Fruit fly (Drosophila melanogaster) whole organism, adult: Measurements from ENCODE around the gene Tnpo-SR.

ENCODE experiments used
- CG11617 ChIP-seq: fragments of 200-800 bp; sonication (Bioruptor generic); optimal IDR thresholded peaks from 2 replicates; lab custom pipeline; 2017; ENCODE audit warnings: mild to moderate bottlenecking, missing biosample characterization, missing genetic modification reagents, missing genetic modification characterization
- CG12768 ChIP-seq: fragments of 200-800 bp; sonication (Bioruptor generic); optimal IDR thresholded peaks from 2 replicates; lab custom pipeline; 2017; ENCODE audit warnings: missing biosample characterization, missing genetic modification characterization, mild to moderate bottlenecking, moderate library complexity, missing genetic modification reagents
- CG14711 ChIP-seq: fragments of 200-800 bp; sonication (Bioruptor generic); optimal IDR thresholded peaks from 2 replicates; lab custom pipeline; 2018; ENCODE audit warnings: missing biosample characterization, mild to moderate bottlenecking, missing genetic modification characterization, moderate library complexity
- CG1620 ChIP-seq: fragments of 200-800 bp; sonication (Bioruptor generic); optimal IDR thresholded peaks from 2 replicates; lab custom pipeline; 2016; ENCODE audit warnings: missing biosample characterization, missing genetic modification characterization
- CG33017 ChIP-seq: fragments of 200-800 bp; sonication (Bioruptor generic); optimal IDR thresholded peaks from 2 replicates; lab custom pipeline; 2018; ENCODE audit warnings: missing biosample characterization, mild to moderate bottlenecking, missing genetic modification characterization, moderate library complexity
- CG5204 ChIP-seq: fragments of 200-800 bp; sonication (Bioruptor generic); optimal IDR thresholded peaks from 2 replicates; lab custom pipeline; 2016; ENCODE audit warnings: missing biosample characterization, missing genetic modification characterization
- CG7045 ChIP-seq: fragments of 200-800 bp; sonication (Bioruptor generic); optimal IDR thresholded peaks from 2 replicates; lab custom pipeline; 2017; ENCODE audit warnings: missing biosample characterization, mild to moderate bottlenecking, missing genetic modification characterization
- CG7101 ChIP-seq: fragments of 200-800 bp; sonication (Bioruptor generic); optimal IDR thresholded peaks from 2 replicates; lab custom pipeline; 2018; ENCODE audit warnings: missing biosample characterization, mild to moderate bottlenecking, missing genetic modification characterization, moderate library complexity
- Clk ChIP-seq: fragments of 200-800 bp; sonication (Bioruptor generic); optimal IDR thresholded peaks from 2 replicates; lab custom pipeline; 2017; ENCODE audit warnings: missing biosample characterization, missing genetic modification characterization
- Crg-1 ChIP-seq: fragments of 200-800 bp; sonication (Bioruptor generic); optimal IDR thresholded peaks from 2 replicates; lab custom pipeline; 2016; ENCODE audit warnings: missing biosample characterization, missing genetic modification characterization
- Hr96 ChIP-seq: fragments of 200-800 bp; sonication (Bioruptor generic); optimal IDR thresholded peaks from 2 replicates; lab custom pipeline; 2016; ENCODE audit warnings: missing biosample characterization, missing genetic modification characterization
- Mnt ChIP-seq: fragments of 200-800 bp; sonication (Bioruptor generic); optimal IDR thresholded peaks from 2 replicates; lab custom pipeline; 2016; ENCODE audit warnings: missing biosample characterization, mild to moderate bottlenecking, missing genetic modification characterization
- bab1 ChIP-seq: fragments of 200-800 bp; sonication (Bioruptor generic); optimal IDR thresholded peaks from 3 replicates; lab custom pipeline; 2019; ENCODE audit warnings: missing biosample characterization, mild to moderate bottlenecking, missing genetic modification characterization, moderate library complexity
- cic ChIP-seq: fragments of 200-800 bp; sonication (Bioruptor generic); optimal IDR thresholded peaks from 2 replicates; lab custom pipeline; 2017; ENCODE audit warnings: missing biosample characterization, mild to moderate bottlenecking, missing genetic modification characterization, moderate library complexity
- cnc ChIP-seq, 2 experiments: fragments of >200 bp; optimal IDR thresholded peaks; 2 replicates each; lab custom pipeline; 2017
- kay ChIP-seq: fragments of 200-800 bp; sonication (Bioruptor generic); peaks from one replicate; lab custom pipeline; 2016; ENCODE audit warnings: missing biosample characterization, missing genetic modification characterization, borderline replicate concordance
- ovo ChIP-seq: fragments of 200-800 bp; sonication (Bioruptor generic); optimal IDR thresholded peaks from 2 replicates; lab custom pipeline; 2016; ENCODE audit warnings: missing biosample characterization, missing genetic modification characterization
- pad ChIP-seq: fragments of 200-800 bp; sonication (Bioruptor generic); optimal IDR thresholded peaks from 3 replicates; lab custom pipeline; 2017; ENCODE audit warnings: missing biosample characterization, missing genetic modification characterization, mild to moderate bottlenecking, moderate library complexity, missing genetic modification reagents
- tj ChIP-seq: fragments of 200-800 bp; sonication (Bioruptor generic); optimal IDR thresholded peaks from 3 replicates; lab custom pipeline; 2017; ENCODE audit warnings: missing biosample characterization, mild to moderate bottlenecking, missing genetic modification characterization, moderate library complexity
- toe ChIP-seq: fragments of 200-800 bp; sonication (Bioruptor generic); optimal IDR thresholded peaks from 2 replicates; lab custom pipeline; 2016; ENCODE audit warnings: missing biosample characterization, missing genetic modification characterization

Gene Tnpo-SR

DNA sequence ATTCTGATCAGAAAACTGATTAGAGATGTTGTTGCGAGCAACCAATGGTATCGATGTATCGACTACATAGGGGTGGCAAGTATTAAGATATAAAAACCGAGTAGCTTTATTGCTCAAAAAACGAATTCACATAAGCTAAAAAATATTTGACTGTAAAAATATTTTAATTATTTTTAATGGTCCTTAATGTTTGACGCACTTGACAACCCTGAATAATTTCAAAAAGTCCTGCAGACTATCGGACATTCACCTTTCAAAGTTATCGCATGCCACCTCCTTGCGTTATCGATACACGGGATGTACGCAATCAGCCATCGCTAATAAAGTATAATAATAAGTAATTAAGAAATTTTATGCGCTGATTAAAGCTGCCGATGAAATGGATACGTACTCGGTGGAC is at the start of gene Tnpo-SR, which contains the start of the genes HemK2 and Snapin:
TSS of gene Tnpo-SR (plus strand) at position 271 of the 400 bp plus-strand sequence.
TSS of gene HemK2 (minus strand) at position 24 of the 400 bp plus-strand sequence.
TSS of gene Snapin (minus strand) at position 24 of the 400 bp plus-strand sequence.
- TF ChIP-seq Clk: peak; percentile 90
- TF ChIP-seq kay (GFP tag; lab: Kevin White, UChicago): no peak
- no peak for TF ChIP-seq cnc (optimal IDR thresholded peaks at IDR 0.05; lab: Kevin White, UChicago)
- TF ChIP-seq CG1620 (GFP tag; lab: Kevin White, UChicago): peak; percentile 95
- peak; percentile 94 for TF ChIP-seq CG12768 (GFP tag; lab: Kevin White, UChicago)
- peak; percentile 96 for TF ChIP-seq CG7101
- TF ChIP-seq cic (GFP tag; lab: Kevin White, UChicago): peak; percentile 72
- peak; percentile 79 for TF ChIP-seq tj
- peak; percentile 97 for TF ChIP-seq bab1 (GFP tag; lab: Kevin White, UChicago)
- TF ChIP-seq Crg-1 (GFP tag; lab: Kevin White, UChicago): peak; percentile 91
- TF ChIP-seq CG5204 (GFP tag; lab: Kevin White, UChicago): no peak
- peak; percentile 94 for TF ChIP-seq CG7045 (GFP tag; lab: Kevin White, UChicago)
- TF ChIP-seq CG11617: peak; percentile 93
- TF ChIP-seq Hr96 (GFP tag; lab: Kevin White, UChicago): no peak
- TF ChIP-seq ovo (GFP tag; lab: Kevin White, UChicago): peak; percentile 90
- TF ChIP-seq toe (GFP tag; lab: Kevin White, UChicago): peak; percentile 97
- peak; percentile 84 for TF ChIP-seq pad
- peak; percentile 92 for TF ChIP-seq CG33017
- TF ChIP-seq Mnt (GFP tag; lab: Kevin White, UChicago): peak; percentile 93
- TF ChIP-seq CG14711: peak; percentile 96

DNA sequence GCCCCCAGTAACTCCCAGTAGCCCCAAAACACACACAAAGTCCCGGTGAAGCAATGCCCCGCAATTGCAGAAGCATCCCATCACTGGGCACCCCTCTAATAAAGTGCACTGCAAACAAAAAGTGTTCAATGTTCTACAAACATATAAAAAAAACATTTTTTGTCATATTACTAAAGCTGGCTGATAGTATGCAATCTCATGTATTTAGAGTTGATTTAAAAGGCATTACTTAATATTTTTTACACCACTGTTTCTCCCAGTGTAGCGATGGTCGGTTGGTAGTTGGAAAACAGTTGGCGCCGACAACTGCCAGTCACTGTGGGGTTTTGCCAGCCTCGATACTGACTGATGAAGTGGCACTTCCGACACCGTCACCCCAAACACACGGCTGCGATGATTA is 39.4 kb upstream of the Tnpo-SR start:
- TF ChIP-seq CG11617 (no peak), ovo (GFP tag; lab: Kevin White, UChicago) (no peak), CG5204 (GFP tag; lab: Kevin White, UChicago) (no peak), cic (GFP tag; lab: Kevin White, UChicago) (no peak), Crg-1 (GFP tag; lab: Kevin White, UChicago) (no peak), CG7045 (GFP tag; lab: Kevin White, UChicago) (no peak), Clk (no peak), bab1 (GFP tag; lab: Kevin White, UChicago) (no peak), Hr96 (GFP tag; lab: Kevin White, UChicago) (no peak)

DNA sequence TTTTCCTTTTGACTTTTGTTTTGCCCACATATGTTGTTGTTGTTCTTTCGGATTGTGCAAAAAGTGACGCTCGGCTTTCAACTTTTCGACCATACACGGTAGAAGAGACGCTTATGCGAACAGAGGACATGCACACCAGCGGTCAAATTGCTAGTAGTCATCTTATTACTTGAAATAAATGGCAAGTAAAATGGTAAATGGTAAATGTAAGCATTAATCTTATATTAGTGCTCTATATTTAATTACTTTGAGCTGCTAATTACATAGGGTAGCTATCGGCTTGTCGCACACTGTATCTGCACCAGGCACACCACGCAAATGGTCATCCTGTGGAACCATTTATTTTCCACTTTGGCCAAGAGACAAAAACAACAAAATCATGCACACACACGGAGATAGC is 38.4 kb upstream of the Tnpo-SR start:
- no peak for TF ChIP-seq kay (GFP tag; lab: Kevin White, UChicago)
- no peak for TF ChIP-seq tj
- TF ChIP-seq CG1620 (GFP tag; lab: Kevin White, UChicago): no peak
- TF ChIP-seq toe (GFP tag; lab: Kevin White, UChicago): no peak
- no peak for TF ChIP-seq CG7045 (GFP tag; lab: Kevin White, UChicago)
- no peak for TF ChIP-seq CG7101
- TF ChIP-seq Crg-1 (GFP tag; lab: Kevin White, UChicago): no peak
- TF ChIP-seq bab1 (GFP tag; lab: Kevin White, UChicago): no peak

DNA sequence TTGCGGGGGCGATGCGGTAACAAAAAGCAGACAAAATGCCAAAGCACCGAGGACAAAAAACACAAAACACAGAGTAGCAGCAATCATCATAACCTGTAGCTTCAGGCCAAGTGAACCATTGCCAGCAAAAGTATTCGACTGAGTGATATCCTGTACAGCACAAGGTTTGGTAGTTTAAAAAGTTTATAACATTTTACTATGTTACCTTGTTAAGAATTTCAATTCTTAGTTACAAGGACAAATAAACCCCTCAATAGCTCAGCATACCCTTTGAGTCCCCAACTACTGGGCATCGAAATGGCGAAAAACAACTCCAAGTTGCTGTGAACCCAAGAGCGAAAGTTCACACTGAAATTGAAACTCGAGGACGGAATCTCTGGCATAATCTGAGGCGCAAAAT is 36.6 kb upstream of the Tnpo-SR start:
- TF ChIP-seq CG7101 (no peak), toe (GFP tag; lab: Kevin White, UChicago) (no peak), bab1 (GFP tag; lab: Kevin White, UChicago) (no peak), CG1620 (GFP tag; lab: Kevin White, UChicago) (no peak), CG5204 (GFP tag; lab: Kevin White, UChicago) (no peak), pad (no peak), cnc (optimal IDR thresholded peaks at IDR 0.05; lab: Kevin White, UChicago) (no peak), CG12768 (GFP tag; lab: Kevin White, UChicago) (no peak), kay (GFP tag; lab: Kevin White, UChicago) (no peak), Clk (no peak), Crg-1 (GFP tag; lab: Kevin White, UChicago) (no peak), CG11617 (no peak), ovo (GFP tag; lab: Kevin White, UChicago) (no peak), CG7045 (GFP tag; lab: Kevin White, UChicago) (no peak), CG14711 (no peak), tj (no peak), Mnt (GFP tag; lab: Kevin White, UChicago) (no peak), cic (GFP tag; lab: Kevin White, UChicago) (no peak)

DNA sequence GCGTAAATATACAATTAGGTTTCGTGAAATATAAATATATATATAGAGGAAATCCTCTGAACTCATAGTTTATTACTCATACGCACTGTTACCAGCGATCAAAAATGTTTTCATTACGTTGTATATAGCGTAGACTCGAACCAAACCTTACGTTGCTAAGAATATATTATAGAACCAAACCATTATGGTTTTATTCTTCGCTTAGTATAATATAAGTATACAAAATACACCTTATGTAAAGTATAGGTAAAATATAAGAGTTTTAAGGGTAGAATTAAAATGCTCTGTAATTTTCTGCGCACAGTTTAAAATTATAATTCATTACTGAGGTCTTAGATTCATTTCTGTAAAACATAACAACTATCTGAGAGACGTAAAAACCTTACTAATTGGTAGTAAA is 35.3 kb upstream of the Tnpo-SR start:
- no peak for TF ChIP-seq tj
- no peak for TF ChIP-seq Mnt (GFP tag; lab: Kevin White, UChicago)
- TF ChIP-seq bab1 (GFP tag; lab: Kevin White, UChicago): no peak
- TF ChIP-seq CG7101: no peak
- no peak for TF ChIP-seq toe (GFP tag; lab: Kevin White, UChicago)
- no peak for TF ChIP-seq CG33017
- no peak for TF ChIP-seq Hr96 (GFP tag; lab: Kevin White, UChicago)
- TF ChIP-seq Crg-1 (GFP tag; lab: Kevin White, UChicago): no peak
- no peak for TF ChIP-seq CG5204 (GFP tag; lab: Kevin White, UChicago)
- no peak for TF ChIP-seq pad
- no peak for TF ChIP-seq Clk
- no peak for TF ChIP-seq CG12768 (GFP tag; lab: Kevin White, UChicago)
- TF ChIP-seq cnc (optimal IDR thresholded peaks at IDR 0.05; lab: Kevin White, UChicago): no peak
- TF ChIP-seq kay (GFP tag; lab: Kevin White, UChicago): no peak
- TF ChIP-seq CG7045 (GFP tag; lab: Kevin White, UChicago): no peak
- TF ChIP-seq CG1620 (GFP tag; lab: Kevin White, UChicago): no peak
- no peak for TF ChIP-seq cic (GFP tag; lab: Kevin White, UChicago)
- TF ChIP-seq ovo (GFP tag; lab: Kevin White, UChicago): no peak
- TF ChIP-seq CG14711: no peak

DNA sequence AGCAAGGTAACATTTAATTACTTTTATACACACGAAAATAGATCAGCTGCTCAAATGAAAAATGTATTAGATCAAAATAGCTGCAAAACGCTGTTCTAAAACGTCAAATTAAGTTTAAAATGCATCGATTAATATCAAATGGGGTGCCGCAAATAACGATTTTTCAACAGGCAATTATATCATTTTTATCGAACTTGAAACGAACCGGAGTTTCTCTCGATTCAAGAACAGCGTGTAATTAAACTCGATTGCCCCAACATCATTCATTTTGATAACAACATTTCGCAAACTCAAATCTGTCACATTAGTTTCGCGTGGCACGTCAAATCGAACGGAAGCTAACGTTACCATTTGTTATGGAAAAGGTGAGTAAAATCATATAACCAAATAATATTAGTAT is 34.4 kb upstream of the Tnpo-SR start, which contains the start of gene CG31689:
TSS of gene CG31689 (plus strand) at position 301 of the 400 bp plus-strand sequence.
- TF ChIP-seq CG5204 (GFP tag; lab: Kevin White, UChicago): no peak
- TF ChIP-seq cic (GFP tag; lab: Kevin White, UChicago): no peak
- TF ChIP-seq Hr96 (GFP tag; lab: Kevin White, UChicago): no peak
- no peak for TF ChIP-seq ovo (GFP tag; lab: Kevin White, UChicago)
- TF ChIP-seq Clk: no peak
- TF ChIP-seq CG7045 (GFP tag; lab: Kevin White, UChicago): no peak
